Fruit fly (Drosophila melanogaster) whole organism, adult: ENCODE results near the gene CG6034.

Experiments used
- CG11617 ChIP-seq: fragments of 200-800 bp; sonication (Bioruptor generic); optimal IDR thresholded peaks from 2 replicates; lab custom pipeline; 2017; ENCODE audit warnings: mild to moderate bottlenecking, missing biosample characterization, missing genetic modification reagents, missing genetic modification characterization
- CG33017 ChIP-seq: fragments of 200-800 bp; sonication (Bioruptor generic); optimal IDR thresholded peaks from 2 replicates; lab custom pipeline; 2018; ENCODE audit warnings: missing biosample characterization, mild to moderate bottlenecking, missing genetic modification characterization, moderate library complexity
- CG5204 ChIP-seq: fragments of 200-800 bp; sonication (Bioruptor generic); optimal IDR thresholded peaks from 2 replicates; lab custom pipeline; 2016; ENCODE audit warnings: missing biosample characterization, missing genetic modification characterization
- CG7101 ChIP-seq: fragments of 200-800 bp; sonication (Bioruptor generic); optimal IDR thresholded peaks from 2 replicates; lab custom pipeline; 2018; ENCODE audit warnings: missing biosample characterization, mild to moderate bottlenecking, missing genetic modification characterization, moderate library complexity
- Clk ChIP-seq: fragments of 200-800 bp; sonication (Bioruptor generic); optimal IDR thresholded peaks from 2 replicates; lab custom pipeline; 2017; ENCODE audit warnings: missing biosample characterization, missing genetic modification characterization
- Mnt ChIP-seq: fragments of 200-800 bp; sonication (Bioruptor generic); optimal IDR thresholded peaks from 2 replicates; lab custom pipeline; 2016; ENCODE audit warnings: missing biosample characterization, mild to moderate bottlenecking, missing genetic modification characterization
- cic ChIP-seq: fragments of 200-800 bp; sonication (Bioruptor generic); optimal IDR thresholded peaks from 2 replicates; lab custom pipeline; 2017; ENCODE audit warnings: missing biosample characterization, mild to moderate bottlenecking, missing genetic modification characterization, moderate library complexity
- kay ChIP-seq: fragments of 200-800 bp; sonication (Bioruptor generic); peaks from one replicate; lab custom pipeline; 2016; ENCODE audit warnings: missing biosample characterization, missing genetic modification characterization, borderline replicate concordance

- TF ChIP-seq kay (no peak), Mnt (GFP tag; lab: Kevin White, UChicago) (no peak), cic (GFP tag; lab: Kevin White, UChicago) (no peak), CG5204 (no peak), CG11617 (GFP tag; lab: Kevin White, UChicago) (no peak), CG7101 (tag; lab: Kevin White, UChicago) (no peak), Clk (GFP tag; lab: Kevin White, UChicago) (no peak), CG33017 (no peak)
Measured at dm6 chr3L:17791495-17791894, 44.8 kb upstream of the CG6034 start.
